Fruit fly (Drosophila melanogaster) whole organism, wandering third instar larva: Measurements from ENCODE around the gene Or92a.

ENCODE experiments used
- CG32264 ChIP-seq: fragments of 200-800 bp; sonication (Bioruptor generic); optimal IDR thresholded peaks from 2 replicates; lab custom pipeline; 2016; ENCODE audit warnings: missing biosample characterization, missing genetic modification characterization
- CrebA ChIP-seq: fragments of 200-800 bp; sonication (Bioruptor generic); optimal IDR thresholded peaks from 2 replicates; lab custom pipeline; 2016; ENCODE audit warnings: missing biosample characterization, mild to moderate bottlenecking, missing genetic modification characterization, borderline replicate concordance
- Hnf4 ChIP-seq: fragments of 200-800 bp; sonication (Bioruptor generic); optimal IDR thresholded peaks from 2 replicates; lab custom pipeline; 2016; ENCODE audit warnings: missing biosample characterization, mild to moderate bottlenecking, missing genetic modification characterization
- Hr78 ChIP-seq: fragments of >200 bp; optimal IDR thresholded peaks from 2 replicates; lab custom pipeline; 2017; ENCODE audit warnings: missing biosample characterization, missing genetic modification characterization
- Mio ChIP-seq: sonication (Bioruptor generic); optimal IDR thresholded peaks from 2 replicates; lab custom pipeline; 2016; ENCODE audit warnings: missing biosample characterization, missing genetic modification characterization
- N ChIP-seq: fragments of >200 bp; optimal IDR thresholded peaks from 2 replicates; lab custom pipeline; 2018; ENCODE audit warnings: missing biosample characterization, missing external identifiers, missing genetic modification characterization
- pan ChIP-seq: fragments of >200 bp; optimal IDR thresholded peaks from 2 replicates; lab custom pipeline; 2017
- psq ChIP-seq: fragments of 200-800 bp; sonication (Bioruptor generic); optimal IDR thresholded peaks from 3 replicates; lab custom pipeline; 2017; ENCODE audit warnings: missing biosample characterization, mild to moderate bottlenecking, missing genetic modification characterization, moderate library complexity
- rgr ChIP-seq: fragments of 200-800 bp; sonication (Bioruptor generic); optimal IDR thresholded peaks from 3 replicates; lab custom pipeline; 2016; ENCODE audit warnings: missing biosample characterization, mild to moderate bottlenecking, missing genetic modification characterization
- sage ChIP-seq: fragments of 200-800 bp; sonication (Bioruptor generic); optimal IDR thresholded peaks from 2 replicates; lab custom pipeline; 2016; ENCODE audit warnings: missing biosample characterization, mild to moderate bottlenecking, missing genetic modification characterization
- usp ChIP-seq: fragments of >200 bp; optimal IDR thresholded peaks from 2 replicates; lab custom pipeline; 2017; ENCODE audit warnings: missing biosample characterization, missing genetic modification characterization

DNA sequence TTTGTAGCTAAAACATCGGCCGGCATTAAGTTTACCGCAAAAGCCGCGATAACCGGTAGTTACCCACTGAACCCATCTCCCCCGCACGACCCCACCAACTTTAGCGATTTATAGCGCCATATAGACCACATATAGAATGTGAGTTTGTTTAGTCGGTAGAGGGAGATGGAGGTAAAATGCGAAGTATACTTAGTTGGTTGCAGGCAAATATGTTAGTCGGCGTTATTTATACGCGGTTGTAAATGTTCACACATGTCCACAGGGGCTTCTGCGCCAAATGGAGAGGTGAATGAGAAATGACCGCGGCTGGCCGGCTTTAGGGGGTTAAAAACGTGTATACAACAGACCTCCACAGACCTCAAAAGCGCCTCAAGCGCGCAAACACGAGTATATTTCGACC lies 41.1 kb downstream of the Or92a start:
- TF ChIP-seq Hnf4 (GFP tag; lab: Kevin White, UChicago) (no peak), CG32264 (GFP tag; lab: Kevin White, UChicago) (no peak), CrebA (GFP tag; lab: Kevin White, UChicago) (no peak), Mio (GFP tag; lab: Kevin White, UChicago) (no peak), pan (no peak), Hr78 (GFP tag; lab: Kevin White, UChicago) (no peak), usp (no peak), psq (GFP tag; lab: Kevin White, UChicago) (peak; percentile 3), sage (no peak), rgr (GFP tag; lab: Kevin White, UChicago) (peak; percentile 9), N (GFP tag; lab: Kevin White, UChicago) (no peak)
